Fruit fly (Drosophila melanogaster): Measurements from ENCODE around the gene CG15478.

The CG15478 gene

DNA sequence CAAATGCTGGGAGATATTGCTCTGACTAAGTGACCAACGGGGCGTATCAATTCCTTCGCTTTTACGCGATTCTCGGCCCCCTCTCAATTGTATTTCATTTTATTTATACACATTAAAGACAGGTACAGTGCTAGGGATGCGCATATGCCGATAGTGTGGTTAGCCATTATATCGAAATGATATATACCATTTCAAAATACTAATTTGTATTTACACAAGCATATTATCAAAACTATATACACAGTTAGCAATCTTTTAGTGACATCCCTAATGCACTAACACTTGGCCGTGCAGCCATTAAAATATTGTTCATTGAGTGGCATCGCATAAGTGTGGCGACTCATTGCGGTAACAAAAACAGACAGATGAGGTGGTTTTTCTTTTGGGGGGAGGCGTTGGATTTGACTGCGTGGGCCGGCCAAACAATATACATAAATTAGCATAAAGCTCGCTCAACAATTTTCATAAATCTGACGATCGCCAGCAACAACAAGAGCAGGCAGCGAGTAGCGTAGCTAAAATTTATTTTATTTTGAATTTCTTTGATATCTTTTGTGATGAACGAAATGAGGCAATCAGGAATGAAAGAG is 51.0 kb downstream of the CG15478 start (continued):
- TF ChIP-seq shn (GFP tag; optimal IDR thresholded peaks at IDR 0.05): no peak
- TF ChIP-seq CG17829 (tag; optimal IDR thresholded peaks at IDR 0.05): no peak
- no peak for TF ChIP-seq Poxn (GFP tag; IDR thresholded peaks at IDR 0.05)
- peak; percentile 24 for TF ChIP-seq Dip3 (GFP tag; optimal IDR thresholded peaks at IDR 0.05)
- no peak for TF ChIP-seq Nf-YC (tag; optimal IDR thresholded peaks at IDR 0.05)
- peak; percentile 36; the same call in 1 of the 2 replicates for TF ChIP-seq E2f1 (GFP tag; IDR thresholded peaks at IDR 0.05)
- TF ChIP-seq CG17186 (GFP tag; optimal IDR thresholded peaks at IDR 0.05): no peak
- TF ChIP-seq peb (GFP tag; IDR thresholded peaks at IDR 0.05): no peak
- peak; percentile 19; the same call in 1 of the 3 replicates for TF ChIP-seq tgo (GFP tag; IDR thresholded peaks at IDR 0.05)
- no peak for TF ChIP-seq gsb-n (tag; optimal IDR thresholded peaks at IDR 0.05)
- TF ChIP-seq Aef1 (GFP tag; IDR thresholded peaks at IDR 0.05): peak; percentile 40; the same call in 2 of the 3 replicates
- TF ChIP-seq HmgD (GFP tag; optimal IDR thresholded peaks at IDR 0.05): no peak
- no peak for TF ChIP-seq luna (GFP tag; optimal IDR thresholded peaks at IDR 0.05)
- TF ChIP-seq Ptx1 (GFP tag; IDR thresholded peaks at IDR 0.05): peak; percentile 44
- no peak for TF ChIP-seq Tbp (GFP tag; optimal IDR thresholded peaks at IDR 0.05)
- no peak for TF ChIP-seq CG12219 (GFP tag; optimal IDR thresholded peaks at IDR 0.05)
- TF ChIP-seq tup (GFP tag; optimal IDR thresholded peaks at IDR 0.05): no peak
- no peak for TF ChIP-seq Hr51 (GFP tag; optimal IDR thresholded peaks at IDR 0.05)
- TF ChIP-seq CG7987 (GFP tag; optimal IDR thresholded peaks at IDR 0.05): no peak
- TF ChIP-seq al (GFP tag; IDR thresholded peaks at IDR 0.05): 0 out of 2 replicates have a peak, but pooled peaks have one; percentile 39
- TF ChIP-seq sob (GFP tag; IDR thresholded peaks at IDR 0.05): no peak
- TF ChIP-seq ssp (GFP tag; IDR thresholded peaks at IDR 0.05): no peak
- no peak for TF ChIP-seq TFAM (GFP tag; optimal IDR thresholded peaks at IDR 0.05)
- no peak for TF ChIP-seq Elba2 (GFP tag; optimal IDR thresholded peaks at IDR 0.05)
- no peak for TF ChIP-seq mam (GFP tag; optimal IDR thresholded peaks at IDR 0.05)
- TF ChIP-seq Nf-YB (GFP tag; optimal IDR thresholded peaks at IDR 0.05): no peak
- TF ChIP-seq Hey (tag; optimal IDR thresholded peaks at IDR 0.05): no peak
- no peak for TF ChIP-seq Adf1 (GFP tag; IDR thresholded peaks at IDR 0.05)
- peak; percentile 28 for TF ChIP-seq gem (tag; optimal IDR thresholded peaks at IDR 0.05)
- TF ChIP-seq MESR4 (GFP tag; optimal IDR thresholded peaks at IDR 0.05): no peak
- no peak for TF ChIP-seq da (GFP tag; optimal IDR thresholded peaks at IDR 0.05)
- TF ChIP-seq Xrp1 (GFP tag; IDR thresholded peaks at IDR 0.05): 0 out of 2 replicates have a peak, but pooled peaks have one; percentile 12
- TF ChIP-seq yki (optimal IDR thresholded peaks at IDR 0.05): no peak
- peak; percentile 74 for TF ChIP-seq CG32532 (GFP tag; IDR thresholded peaks at IDR 0.05)
- TF ChIP-seq Hmx (GFP tag; optimal IDR thresholded peaks at IDR 0.05): no peak
- TF ChIP-seq repo (GFP tag; optimal IDR thresholded peaks at IDR 0.05): no peak
- TF ChIP-seq CG10654 (GFP tag; optimal IDR thresholded peaks at IDR 0.05): no peak
- no peak for TF ChIP-seq NC2β (GFP tag; optimal IDR thresholded peaks at IDR 0.05)
- no peak for TF ChIP-seq CG18619 (GFP tag; optimal IDR thresholded peaks at IDR 0.05)
- TF ChIP-seq CG30403 (GFP tag; optimal IDR thresholded peaks at IDR 0.05): no peak
- no peak for TF ChIP-seq CG12391 (tag; optimal IDR thresholded peaks at IDR 0.05)
- TF ChIP-seq CG34224 (GFP tag; IDR thresholded peaks at IDR 0.05; ENCODE audit: partially characterized antibody): no peak
- TF ChIP-seq CG8089 (GFP tag; optimal IDR thresholded peaks at IDR 0.05): no peak
- TF ChIP-seq Oli (tag; optimal IDR thresholded peaks at IDR 0.05): no peak
- no peak for TF ChIP-seq vfl (GFP tag; optimal IDR thresholded peaks at IDR 0.05)
- TF ChIP-seq tio (GFP tag; optimal IDR thresholded peaks at IDR 0.05): no peak
- no peak for TF ChIP-seq Kr (GFP tag; optimal IDR thresholded peaks at IDR 0.05)
- no peak for TF ChIP-seq ftz-f1 (GFP tag; optimal IDR thresholded peaks at IDR 0.05)
- TF ChIP-seq CG9727 (GFP tag; optimal IDR thresholded peaks at IDR 0.05): no peak
- no peak for TF ChIP-seq Ets97D (GFP tag; optimal IDR thresholded peaks at IDR 0.05)
- peak; percentile 14 for TF ChIP-seq CG10543 (GFP tag; optimal IDR thresholded peaks at IDR 0.05)
- TF ChIP-seq CG11456 (GFP tag; IDR thresholded peaks at IDR 0.05): no peak

Data from whole organism, embryonic.